Fruit fly (Drosophila melanogaster): ENCODE data around the gene Ir25a.

Gene Ir25a

dm6 chr2L:4820448-4821318, 14.4 kb downstream of the Ir25a start (continued):
- TF ChIP-seq esn (GFP tag; optimal IDR thresholded peaks at IDR 0.05) = peak; percentile 89
- peak; percentile 78 for TF ChIP-seq CG10669 (GFP tag; optimal IDR thresholded peaks at IDR 0.05)
- TF ChIP-seq CG11294 (GFP tag; IDR thresholded peaks at IDR 0.05) = peak; percentile 17; the same call in 1 of the 2 replicates
- TF ChIP-seq CG7368 (GFP tag; optimal IDR thresholded peaks at IDR 0.05) = peak; percentile 53
- peak; percentile 30 for TF ChIP-seq CG9139 (GFP tag; optimal IDR thresholded peaks at IDR 0.05)
- no peak for TF ChIP-seq ss (GFP tag; optimal IDR thresholded peaks at IDR 0.05)
- TF ChIP-seq CG8632 (GFP tag; optimal IDR thresholded peaks at IDR 0.05) = peak; percentile 64
- peak; percentile 73 for TF ChIP-seq topi (GFP tag; optimal IDR thresholded peaks at IDR 0.05)
- peak; percentile 51 for TF ChIP-seq Sox15 (GFP tag; optimal IDR thresholded peaks at IDR 0.05)
- peak; percentile 68 for TF ChIP-seq CG11762 (GFP tag; optimal IDR thresholded peaks at IDR 0.05; ENCODE audit: insufficient read depth)
- TF ChIP-seq Eip78C (GFP tag) = no peak
- peak; percentile 79 for TF ChIP-seq CG6792 (GFP tag; optimal IDR thresholded peaks at IDR 0.05)
- peak; percentile 72 for TF ChIP-seq pdm3 (GFP tag; optimal IDR thresholded peaks at IDR 0.05)
- TF ChIP-seq CG1621 (tag; optimal IDR thresholded peaks at IDR 0.05) = peak; percentile 58

dm6 chr2L:4819995-4820394, 15.1 kb downstream of the Ir25a start:
- TF ChIP-seq ss (GFP tag; optimal IDR thresholded peaks at IDR 0.05) = no peak
- TF ChIP-seq CG8319 (GFP tag; optimal IDR thresholded peaks at IDR 0.05) = no peak
- peak; percentile 27 for TF ChIP-seq CG32006 (GFP tag; optimal IDR thresholded peaks at IDR 0.05)
- no peak for TF ChIP-seq spab (GFP tag; optimal IDR thresholded peaks at IDR 0.05)
- TF ChIP-seq fkh (GFP tag; optimal IDR thresholded peaks at IDR 0.05) = no peak
- TF ChIP-seq CG6163 (GFP tag; IDR thresholded peaks at IDR 0.05) = peak; percentile 53; the same call in 2 of the 3 replicates
- TF ChIP-seq CG11902 (GFP tag; optimal IDR thresholded peaks at IDR 0.05) = no peak
- TF ChIP-seq Hr38 (GFP tag; optimal IDR thresholded peaks at IDR 0.05) = no peak
- TF ChIP-seq Met (GFP tag; optimal IDR thresholded peaks at IDR 0.05) = no peak
- no peak for TF ChIP-seq cyc (GFP tag; optimal IDR thresholded peaks at IDR 0.05)
- TF ChIP-seq CG16779 (tag; optimal IDR thresholded peaks at IDR 0.05) = no peak
- no peak for TF ChIP-seq dsx (GFP tag; optimal IDR thresholded peaks at IDR 0.05; ENCODE audit: poor library complexity, severe bottlenecking)
- no peak for TF ChIP-seq pdm3 (GFP tag; optimal IDR thresholded peaks at IDR 0.05)
- TF ChIP-seq CG31627 (GFP tag; optimal IDR thresholded peaks at IDR 0.05) = peak; percentile 23
- TF ChIP-seq Hr4 (GFP tag; optimal IDR thresholded peaks at IDR 0.05) = peak; percentile 37
- peak; percentile 35 for TF ChIP-seq svp (GFP tag)
- peak; percentile 40 for TF ChIP-seq CG10631 (GFP tag; optimal IDR thresholded peaks at IDR 0.05)
- TF ChIP-seq Smox (GFP tag; optimal IDR thresholded peaks at IDR 0.05) = no peak
- no peak; the same call in 1 of the 2 replicates for TF ChIP-seq CG11294 (GFP tag; IDR thresholded peaks at IDR 0.05)
- no peak for TF ChIP-seq salr (GFP tag; optimal IDR thresholded peaks at IDR 0.05)
- TF ChIP-seq fd59A (GFP tag; optimal IDR thresholded peaks at IDR 0.05) = no peak
- TF ChIP-seq Sox14 (GFP tag; optimal IDR thresholded peaks at IDR 0.05) = peak; percentile 19
- TF ChIP-seq fd85E (GFP tag; optimal IDR thresholded peaks at IDR 0.05) = no peak
- peak; percentile 18 for TF ChIP-seq CG3919 (GFP tag; optimal IDR thresholded peaks at IDR 0.05)
- no peak for TF ChIP-seq CG3032 (tag; optimal IDR thresholded peaks at IDR 0.05)
- TF ChIP-seq Eip93F (GFP tag; optimal IDR thresholded peaks at IDR 0.05) = no peak
- TF ChIP-seq Sox15 (GFP tag; optimal IDR thresholded peaks at IDR 0.05) = no peak
- peak; percentile 28 for TF ChIP-seq Hr39 (GFP tag; optimal IDR thresholded peaks at IDR 0.05)
- TF ChIP-seq esn (GFP tag; optimal IDR thresholded peaks at IDR 0.05) = no peak
- TF ChIP-seq Eip78C (GFP tag) = peak; percentile 70
- no peak for TF ChIP-seq topi (GFP tag; optimal IDR thresholded peaks at IDR 0.05)
- TF ChIP-seq CG6276 (GFP tag; optimal IDR thresholded peaks at IDR 0.05) = no peak
- TF ChIP-seq acj6 (GFP tag; optimal IDR thresholded peaks at IDR 0.05) = peak; percentile 1
- TF ChIP-seq eg (GFP tag; IDR thresholded peaks at IDR 0.05) = peak; percentile 59
- TF ChIP-seq vri (GFP tag; optimal IDR thresholded peaks at IDR 0.05) = no peak
- TF ChIP-seq OdsH (GFP tag; optimal IDR thresholded peaks at IDR 0.05) = peak; percentile 35
- no peak for TF ChIP-seq Ets21C (GFP tag; optimal IDR thresholded peaks at IDR 0.05)
- no peak for TF ChIP-seq CG34406 (GFP tag; optimal IDR thresholded peaks at IDR 0.05)
- TF ChIP-seq net (GFP tag; optimal IDR thresholded peaks at IDR 0.05) = no peak

All from whole organism, prepupa.